Fruit fly (Drosophila melanogaster): ENCODE data around the gene EMC4.

EMC4 gene

DNA sequence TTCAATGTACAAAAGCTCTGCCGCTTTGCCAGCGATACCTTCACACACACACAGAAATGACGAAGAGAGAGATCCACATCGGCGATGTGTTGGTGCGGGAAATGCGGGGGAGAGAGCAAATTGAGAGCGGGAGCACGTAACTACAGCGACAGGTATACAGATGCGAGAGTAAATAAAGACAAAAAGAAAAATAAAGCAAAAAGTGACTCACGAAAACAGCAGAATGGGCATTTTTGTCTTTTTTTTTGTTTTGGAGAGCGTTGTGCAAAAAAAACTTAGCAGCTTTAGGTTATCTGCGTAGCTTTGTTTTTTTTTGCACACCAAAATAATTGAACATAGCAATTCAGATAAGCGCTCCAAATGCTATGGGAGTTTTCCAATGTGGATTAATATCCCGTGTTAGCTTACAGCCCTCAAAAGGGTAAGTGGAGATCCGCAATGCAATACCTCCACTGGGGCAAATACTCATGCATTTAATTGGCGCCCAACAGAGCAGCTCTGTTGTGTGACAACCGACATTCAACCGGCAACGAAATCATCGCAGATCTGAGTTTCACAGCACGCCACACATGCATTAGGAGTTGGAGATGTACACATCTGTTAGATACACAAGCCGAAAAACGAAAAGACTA is 45.4 kb downstream of the EMC4 start (continued):
- TF ChIP-seq Optix (GFP tag; IDR thresholded peaks at IDR 0.05) (no peak), CG9727 (GFP tag; optimal IDR thresholded peaks at IDR 0.05) (no peak), run (tag; optimal IDR thresholded peaks at IDR 0.05) (no peak), Xbp1 (GFP tag; optimal IDR thresholded peaks at IDR 0.05) (no peak), usp (GFP tag; optimal IDR thresholded peaks at IDR 0.05) (no peak), CG3163 (GFP tag; optimal IDR thresholded peaks at IDR 0.05) (peak; percentile 69), toy (GFP tag; IDR thresholded peaks at IDR 0.05) (no peak), ken (GFP tag; IDR thresholded peaks at IDR 0.05) (no peak), Fer1 (GFP tag; optimal IDR thresholded peaks at IDR 0.05) (peak; percentile 37), abd-A (tag; optimal IDR thresholded peaks at IDR 0.05) (peak; percentile 51), CG5953 (GFP tag; IDR thresholded peaks at IDR 0.05) (no peak), CG17328 (GFP tag; IDR thresholded peaks at IDR 0.05) (no peak), HmgZ (tag; optimal IDR thresholded peaks at IDR 0.05) (no peak), CG18262 (tag; optimal IDR thresholded peaks at IDR 0.05) (no peak), dysf (GFP tag; IDR thresholded peaks at IDR 0.05) (no peak), CG3847 (GFP tag; IDR thresholded peaks at IDR 0.05) (no peak), CG11504 (tag; optimal IDR thresholded peaks at IDR 0.05) (no peak), dati (GFP tag; IDR thresholded peaks at IDR 0.05) (no peak), B-H2 (GFP tag; optimal IDR thresholded peaks at IDR 0.05) (peak; percentile 51), Kr (GFP tag; optimal IDR thresholded peaks at IDR 0.05) (no peak), bowl (GFP tag; IDR thresholded peaks at IDR 0.05) (no peak), Lhr (GFP tag; optimal IDR thresholded peaks at IDR 0.05) (no peak), Ravus (GFP tag; IDR thresholded peaks at IDR 0.05) (no peak), aop (GFP tag; IDR thresholded peaks at IDR 0.05) (no peak), wor (GFP tag; IDR thresholded peaks at IDR 0.05) (no peak), HLHmδ (GFP tag; optimal IDR thresholded peaks at IDR 0.05) (no peak), Pdp1 (GFP tag; optimal IDR thresholded peaks at IDR 0.05) (peak in 1 of 2 experiments; percentile 52), CG7963 (GFP tag; IDR thresholded peaks at IDR 0.05; ENCODE audit: partially characterized antibody) (no peak), CG14860 (GFP tag; IDR thresholded peaks at IDR 0.05; ENCODE audit: partially characterized antibody) (no peak), pan (optimal IDR thresholded peaks at IDR 0.05) (no peak), pan (GFP tag; optimal IDR thresholded peaks at IDR 0.05 in 1 of 2, IDR thresholded peaks at IDR 0.05 in 1 of 2) (no peak), dmrt11E (tag; optimal IDR thresholded peaks at IDR 0.05) (no peak), al (GFP tag; IDR thresholded peaks at IDR 0.05) (no peak), fu2 (GFP tag; optimal IDR thresholded peaks at IDR 0.05) (no peak), kni (GFP tag; optimal IDR thresholded peaks at IDR 0.05) (no peak), org-1 (GFP tag; optimal IDR thresholded peaks at IDR 0.05) (no peak), Oli (tag; optimal IDR thresholded peaks at IDR 0.05) (no peak), PHDP (tag; optimal IDR thresholded peaks at IDR 0.05) (peak; percentile 18), Atf6 (GFP tag; IDR thresholded peaks at IDR 0.05) (peak; percentile 46), CG2116 (GFP tag; optimal IDR thresholded peaks at IDR 0.05) (no peak), disco-r (GFP tag; optimal IDR thresholded peaks at IDR 0.05) (no peak), sr (GFP tag; IDR thresholded peaks at IDR 0.05) (no peak), CG6854 (GFP tag; optimal IDR thresholded peaks at IDR 0.05) (no peak), CG15696 (tag; optimal IDR thresholded peaks at IDR 0.05) (no peak), CG17385 (GFP tag; optimal IDR thresholded peaks at IDR 0.05) (peak; percentile 25), Xrp1 (GFP tag; IDR thresholded peaks at IDR 0.05) (0 out of 2 replicates have a peak, but pooled peaks have one; percentile 16), phol (tag; optimal IDR thresholded peaks at IDR 0.05) (no peak), fd96Cb (tag; optimal IDR thresholded peaks at IDR 0.05) (no peak), CG17568 (GFP tag; optimal IDR thresholded peaks at IDR 0.05) (no peak), CG4328 (GFP tag; optimal IDR thresholded peaks at IDR 0.05) (no peak), luna (GFP tag; optimal IDR thresholded peaks at IDR 0.05) (no peak)
